Worm (Caenorhabditis elegans) whole organism, mixed stage, embryonic: ENCODE data around the gene T21E8.4.

Experiments
- ces-1 ChIP-seq: fragments of 150-350 bp; optimal IDR thresholded peaks from 2 replicates; lab custom pipeline; 2014; ENCODE audit warnings: missing biosample characterization, missing genetic modification reagents, missing genetic modification characterization
- mep-1 ChIP-seq: fragments of 150-350 bp; optimal IDR thresholded peaks from 2 replicates; lab custom pipeline; 2017; ENCODE audit warnings: missing biosample characterization, missing genetic modification reagents, missing genetic modification characterization, inconsistent platforms
- nhr-12 ChIP-seq: fragments of 150-350 bp; optimal IDR thresholded peaks from 2 replicates; lab custom pipeline; 2014; ENCODE audit warnings: missing biosample characterization, missing genetic modification characterization
- nhr-237 ChIP-seq: fragments of 150-350 bp; optimal IDR thresholded peaks from 2 replicates; lab custom pipeline; 2014; ENCODE audit warnings: missing biosample characterization, missing genetic modification characterization
- nhr-28 ChIP-seq: fragments of 150-350 bp; optimal IDR thresholded peaks from 2 replicates; lab custom pipeline; 2014; ENCODE audit warnings: missing biosample characterization, missing genetic modification characterization
- pha-4 ChIP-seq: fragments of 150-350 bp; optimal IDR thresholded peaks from 2 replicates; lab custom pipeline; 2018; ENCODE audit warnings: missing biosample characterization, missing genetic modification reagents, missing genetic modification characterization
- sem-2 ChIP-seq: fragments of 200-800 bp; sonication (Bioruptor generic); optimal IDR thresholded peaks from 2 replicates; lab custom pipeline; 2018; ENCODE audit warnings: mild to moderate bottlenecking, missing genetic modification characterization, missing compliant biosample characterization
- snpc-4 ChIP-seq: fragments of 150-350 bp; optimal IDR thresholded peaks from 2 replicates; lab custom pipeline; 2014; ENCODE audit warnings: missing biosample characterization, missing genetic modification characterization
- sptf-1 ChIP-seq: sonication (generic microtip); optimal IDR thresholded peaks from 2 replicates; lab custom pipeline; 2017; ENCODE audit warnings: mild to moderate bottlenecking, missing genetic modification characterization, moderate library complexity, missing compliant biosample characterization
- unc-120 ChIP-seq: sonication (generic microtip); optimal IDR thresholded peaks from 2 replicates; lab custom pipeline; 2017; ENCODE audit warnings: missing genetic modification characterization, missing compliant biosample characterization; ENCODE audit not compliant: poor library complexity, severe bottlenecking
- unc-39 ChIP-seq: fragments of 150-350 bp; optimal IDR thresholded peaks from 2 replicates; lab custom pipeline; 2014; ENCODE audit warnings: missing biosample characterization, missing genetic modification characterization
- ztf-11 ChIP-seq: fragments of 150-350 bp; optimal IDR thresholded peaks from 2 replicates; lab custom pipeline; 2014; ENCODE audit warnings: missing biosample characterization, missing genetic modification characterization

DNA sequence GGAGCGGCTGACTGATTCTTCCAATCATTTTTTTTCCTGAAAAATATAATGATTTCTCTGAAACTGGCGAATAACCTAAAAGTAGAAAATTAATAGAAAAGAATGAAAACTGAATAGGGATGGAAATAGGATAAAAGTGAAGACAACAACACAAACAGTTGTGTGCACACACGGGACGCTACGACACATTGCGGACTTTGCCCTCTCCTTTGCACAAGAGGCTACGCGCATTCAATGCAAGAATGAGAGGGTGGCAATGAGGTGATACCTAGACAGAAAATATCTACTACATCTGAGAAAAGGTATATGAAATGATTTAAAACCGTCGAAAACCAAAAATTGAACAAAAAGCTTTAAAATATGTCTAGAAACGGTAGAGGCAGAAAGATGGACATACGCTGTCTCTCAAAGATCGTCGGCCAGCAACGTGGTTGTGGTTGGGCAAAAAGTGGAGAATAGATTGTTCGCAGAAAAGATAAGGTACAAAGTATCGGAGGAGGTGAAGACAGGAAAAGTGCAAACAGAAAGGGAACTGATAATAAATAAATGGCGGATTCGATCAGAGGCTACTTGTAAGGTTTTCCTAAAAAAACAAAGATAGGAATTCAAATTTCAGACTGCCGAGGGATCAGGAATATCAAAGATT is 19.6 kb downstream of the T21E8.4 start, which contains the start of gene suca-1:
- TF ChIP-seq mep-1 (peak; percentile 57), ztf-11 (tag; lab: Kevin White, UChicago) (no peak), unc-39 (no peak), pha-4 (tag; lab: Kevin White, UChicago) (peak; percentile 32), snpc-4 (tag; lab: Kevin White, UChicago) (no peak), sem-2 (no peak), nhr-237 (tag; lab: Kevin White, UChicago) (peak; percentile 17), nhr-28 (tag; lab: Kevin White, UChicago) (no peak), nhr-12 (tag; lab: Kevin White, UChicago) (no peak), unc-120 (tag; lab: Kevin White, UChicago) (peak; percentile 14), sptf-1 (peak; percentile 70), ces-1 (no peak)
